Worm (Caenorhabditis elegans): Measurements from ENCODE around the gene grl-2.

ce11 chrV:12944775-12945174 is at the start of gene grl-2:
- TF ChIP-seq lin-13 (GFP tag; optimal IDR thresholded peaks at IDR 0.05) (no peak), jun-1 (tag; optimal IDR thresholded peaks at IDR 0.05) (no peak), unc-86 (tag; optimal IDR thresholded peaks at IDR 0.05) (no peak), nhr-90 (tag; optimal IDR thresholded peaks at IDR 0.05; ENCODE audit: poor library complexity) (no peak), efl-1 (optimal IDR thresholded peaks at IDR 0.05) (no peak), efl-1 (GFP tag; optimal IDR thresholded peaks at IDR 0.05 in 1 of 2) (no peak), lsy-2 (tag; optimal IDR thresholded peaks at IDR 0.05) (no peak), mep-1 (tag; optimal IDR thresholded peaks at IDR 0.05) (no peak), ceh-63 (GFP tag; optimal IDR thresholded peaks at IDR 0.05) (no peak), nhr-11 (tag; optimal IDR thresholded peaks at IDR 0.05) (no peak), ztf-4 (tag; optimal IDR thresholded peaks at IDR 0.05) (no peak), nhr-12 (tag; optimal IDR thresholded peaks at IDR 0.05) (no peak)
